Fruit fly (Drosophila melanogaster) whole organism, embryonic: ENCODE measurements around the gene Dsp1.

Experiments used
- CG10147 ChIP-seq: fragments of 200-800 bp; sonication (Bioruptor generic); optimal IDR thresholded peaks from 2 replicates; lab custom pipeline; 2019; ENCODE audit warnings: missing biosample characterization, mild to moderate bottlenecking, missing genetic modification characterization, moderate library complexity
- CG10267 ChIP-seq: fragments of 200-800 bp; sonication (Bioruptor generic); optimal IDR thresholded peaks from 2 replicates; lab custom pipeline; 2018; ENCODE audit warnings: missing biosample characterization, mild to moderate bottlenecking, missing genetic modification characterization, moderate library complexity
- CG10274 ChIP-seq: fragments of 200-800 bp; sonication (Bioruptor generic); optimal IDR thresholded peaks from 3 replicates; lab custom pipeline; 2017; ENCODE audit warnings: missing biosample characterization, mild to moderate bottlenecking, missing genetic modification characterization
- CG13287 ChIP-seq: fragments of 200-800 bp; sonication (Bioruptor generic); IDR thresholded peaks from 2 replicates; pipeline ENCODE4 v1.3.6; 2022; ENCODE audit warnings: missing biosample characterization, missing genetic modification characterization; ENCODE audit not compliant: partially characterized antibody
- CG13775 ChIP-seq: fragments of 200-800 bp; sonication (Bioruptor generic); optimal IDR thresholded peaks from 3 replicates; lab custom pipeline; 2017; ENCODE audit warnings: missing biosample characterization, mild to moderate bottlenecking, missing genetic modification characterization
- CG1602 ChIP-seq: fragments of 200-800 bp; sonication (Bioruptor generic); optimal IDR thresholded peaks from 3 replicates; lab custom pipeline; 2016; ENCODE audit warnings: missing biosample characterization, missing genetic modification characterization
- CG17361 ChIP-seq: fragments of 200-800 bp; sonication (Bioruptor generic); IDR thresholded peaks from 3 replicates; pipeline ENCODE4 v1.3.6; 2022; ENCODE audit warnings: missing biosample characterization, missing genetic modification characterization
- CG17385 ChIP-seq: fragments of 200-800 bp; sonication (Bioruptor generic); optimal IDR thresholded peaks from 3 replicates; lab custom pipeline; 2018; ENCODE audit warnings: missing biosample characterization, mild to moderate bottlenecking, missing genetic modification characterization
- CG17829 ChIP-seq: fragments of 200-800 bp; optimal IDR thresholded peaks from 2 replicates; lab custom pipeline; 2019; ENCODE audit warnings: missing biosample characterization, mild to moderate bottlenecking, missing genetic modification characterization, moderate library complexity
- CG2889 ChIP-seq: fragments of 200-800 bp; sonication (Bioruptor generic); IDR thresholded peaks from 3 replicates; pipeline ENCODE4 v1.3.6; 2022; ENCODE audit warnings: missing biosample characterization, missing genetic modification characterization
- CG3407 ChIP-seq: fragments of 200-800 bp; sonication (Bioruptor generic); optimal IDR thresholded peaks from 2 replicates; lab custom pipeline; 2018; ENCODE audit warnings: missing biosample characterization, mild to moderate bottlenecking, missing genetic modification characterization
- CG3847 ChIP-seq: fragments of 200-800 bp; sonication (Bioruptor generic); IDR thresholded peaks from 2 replicates; pipeline ENCODE4 v1.3.6; 2022; ENCODE audit warnings: missing biosample characterization, missing genetic modification characterization
- CG42726 ChIP-seq: fragments of 200-800 bp; sonication (Bioruptor generic); IDR thresholded peaks from 2 replicates; pipeline ENCODE4 v1.3.6; 2022; ENCODE audit warnings: missing biosample characterization, missing genetic modification characterization; ENCODE audit not compliant: partially characterized antibody
- CG43689 ChIP-seq: fragments of 200-800 bp; sonication (Bioruptor generic); IDR thresholded peaks from 2 replicates; pipeline ENCODE4 v1.3.6; 2022; ENCODE audit warnings: missing biosample characterization, missing genetic modification characterization
- CG6175 ChIP-seq: fragments of 200-800 bp; sonication (Bioruptor generic); IDR thresholded peaks from 3 replicates; pipeline ENCODE4 v1.3.6; 2022; ENCODE audit warnings: missing biosample characterization, missing genetic modification characterization
- CG6765 ChIP-seq: fragments of 200-800 bp; sonication (Bioruptor generic); optimal IDR thresholded peaks from 3 replicates; lab custom pipeline; 2017; ENCODE audit warnings: missing biosample characterization, mild to moderate bottlenecking, missing genetic modification characterization
- CG7271 ChIP-seq: fragments of 200-800 bp; sonication (Bioruptor generic); optimal IDR thresholded peaks from 2 replicates; lab custom pipeline; 2018; ENCODE audit warnings: missing biosample characterization, mild to moderate bottlenecking, missing genetic modification characterization, moderate library complexity
- CG7372 ChIP-seq: fragments of 200-800 bp; sonication (Bioruptor generic); IDR thresholded peaks from 2 replicates; pipeline ENCODE4 v1.3.6; 2022; ENCODE audit warnings: missing biosample characterization, missing genetic modification characterization
- CG8089 ChIP-seq: fragments of 200-800 bp; sonication (Bioruptor generic); optimal IDR thresholded peaks from 3 replicates; lab custom pipeline; 2016; ENCODE audit warnings: missing biosample characterization, missing genetic modification characterization
- CG8281 ChIP-seq: fragments of 200-800 bp; sonication (Bioruptor generic); optimal IDR thresholded peaks from 2 replicates; lab custom pipeline; 2018; ENCODE audit warnings: missing biosample characterization, mild to moderate bottlenecking, missing genetic modification characterization, moderate library complexity
- CG8290 ChIP-seq, 3 experiments: fragments of 200-800 bp; sonication (Bioruptor generic); optimal IDR thresholded peaks; 2 replicates each; lab custom pipeline; 2016 to 2019; ENCODE audit warnings: missing biosample characterization in 3 of 3, missing genetic modification characterization in 3 of 3, mild to moderate bottlenecking in 2 of 3, moderate library complexity in 1 of 3
- CG9437 ChIP-seq: fragments of 200-800 bp; sonication (Bioruptor generic); optimal IDR thresholded peaks from 2 replicates; lab custom pipeline; 2018; ENCODE audit warnings: missing biosample characterization, mild to moderate bottlenecking, missing genetic modification characterization
- CG9609 ChIP-seq: fragments of 200-800 bp; sonication (Bioruptor generic); optimal IDR thresholded peaks from 3 replicates; lab custom pipeline; 2016; ENCODE audit warnings: missing biosample characterization, missing genetic modification characterization
- D19A ChIP-seq: fragments of 200-800 bp; optimal IDR thresholded peaks from 3 replicates; lab custom pipeline; 2019; ENCODE audit warnings: missing biosample characterization, mild to moderate bottlenecking, missing genetic modification characterization, moderate library complexity
- Ets65A ChIP-seq: fragments of 200-800 bp; sonication (Bioruptor generic); peaks from one replicate; lab custom pipeline; 2016; ENCODE audit warnings: missing biosample characterization, missing genetic modification characterization
- Hey ChIP-seq: fragments of 200-800 bp; sonication (Bioruptor generic); optimal IDR thresholded peaks from 3 replicates; lab custom pipeline; 2018; ENCODE audit warnings: missing biosample characterization, mild to moderate bottlenecking, missing genetic modification characterization
- NFAT ChIP-seq: fragments of 200-800 bp; sonication (Bioruptor generic); IDR thresholded peaks from 2 replicates; pipeline ENCODE4 v1.3.6; 2022; ENCODE audit warnings: missing biosample characterization, missing genetic modification characterization
- Nf-YC ChIP-seq: fragments of 200-800 bp; optimal IDR thresholded peaks from 3 replicates; lab custom pipeline; 2019; ENCODE audit warnings: missing biosample characterization, mild to moderate bottlenecking, missing genetic modification characterization, moderate library complexity
- NfI ChIP-seq: fragments of 200-800 bp; sonication (Bioruptor generic); optimal IDR thresholded peaks from 3 replicates; lab custom pipeline; 2018; ENCODE audit warnings: missing biosample characterization, mild to moderate bottlenecking, missing genetic modification characterization, moderate library complexity
- Ptx1 ChIP-seq: fragments of 200-800 bp; sonication (Bioruptor generic); IDR thresholded peaks from 2 replicates; pipeline ENCODE4 v1.3.6; 2022; ENCODE audit warnings: missing biosample characterization, missing genetic modification characterization
- Side ChIP-seq: fragments of 200-800 bp; sonication (Bioruptor generic); optimal IDR thresholded peaks from 2 replicates; lab custom pipeline; 2016; ENCODE audit warnings: missing biosample characterization, missing genetic modification characterization
- TFAM ChIP-seq: fragments of 200-800 bp; sonication (Bioruptor generic); optimal IDR thresholded peaks from 2 replicates; lab custom pipeline; 2017; ENCODE audit warnings: missing biosample characterization, missing genetic modification characterization, inconsistent platforms
- Tbp ChIP-seq: fragments of >200 bp; optimal IDR thresholded peaks from 2 replicates; lab custom pipeline; 2018; ENCODE audit warnings: missing biosample characterization, missing genetic modification characterization
- ab ChIP-seq: fragments of 200-800 bp; sonication (Bioruptor generic); optimal IDR thresholded peaks from 2 replicates; lab custom pipeline; 2016; ENCODE audit warnings: missing biosample characterization, missing genetic modification characterization
- cwo ChIP-seq: fragments of 200-800 bp; sonication (Bioruptor generic); optimal IDR thresholded peaks from 3 replicates; lab custom pipeline; 2017; ENCODE audit warnings: missing biosample characterization, missing genetic modification characterization, mild to moderate bottlenecking, moderate library complexity, missing genetic modification reagents
- dati ChIP-seq: fragments of 200-800 bp; sonication (Bioruptor generic); IDR thresholded peaks from 2 replicates; pipeline ENCODE4 v1.3.6; 2022; ENCODE audit warnings: missing biosample characterization, missing genetic modification characterization
- dmrt11E ChIP-seq: fragments of 200-800 bp; sonication (Bioruptor generic); optimal IDR thresholded peaks from 3 replicates; lab custom pipeline; 2018; ENCODE audit warnings: missing biosample characterization, mild to moderate bottlenecking, missing genetic modification characterization, moderate library complexity
- ewg ChIP-seq: fragments of 200-800 bp; sonication (Bioruptor generic); optimal IDR thresholded peaks from 3 replicates; lab custom pipeline; 2017; ENCODE audit warnings: mild to moderate bottlenecking, missing biosample characterization, missing genetic modification reagents, missing genetic modification characterization
- hb ChIP-seq: fragments of 200-800 bp; sonication (Bioruptor generic); IDR thresholded peaks from 3 replicates; pipeline ENCODE4 v1.3.6; 2022; ENCODE audit warnings: missing biosample characterization, missing genetic modification characterization; ENCODE audit not compliant: partially characterized antibody
- lola ChIP-seq, 3 experiments: fragments of >200 bp in 2 of 3; fragments of 200-800 bp in 1 of 3; sonication (Bioruptor generic) in 1 of 3; optimal IDR thresholded peaks; 2 replicates each; lab custom pipeline; 2017 to 2019; ENCODE audit warnings: missing biosample characterization in 3 of 3, missing genetic modification characterization in 3 of 3, mild to moderate bottlenecking in 1 of 3, moderate library complexity in 1 of 3
- mld ChIP-seq: fragments of 200-800 bp; sonication (Bioruptor generic); IDR thresholded peaks from 3 replicates; pipeline ENCODE4 v1.3.6; 2022; ENCODE audit warnings: missing biosample characterization, missing genetic modification characterization; ENCODE audit not compliant: partially characterized antibody
- nau ChIP-seq: fragments of 200-800 bp; sonication (Bioruptor generic); optimal IDR thresholded peaks from 3 replicates; lab custom pipeline; 2017; ENCODE audit warnings: missing biosample characterization, mild to moderate bottlenecking, missing genetic modification characterization, missing genetic modification reagents
- nerfin-1 ChIP-seq: fragments of 200-800 bp; sonication (Bioruptor generic); optimal IDR thresholded peaks from 3 replicates; lab custom pipeline; 2019; ENCODE audit warnings: missing biosample characterization, mild to moderate bottlenecking, missing genetic modification characterization, moderate library complexity
- pan ChIP-seq, 4 experiments: fragments of >200 bp in 3 of 4; fragments of 200-800 bp in 1 of 4; sonication (Bioruptor generic) in 1 of 4; optimal IDR thresholded peaks in 3 of 4; IDR thresholded peaks in 1 of 4; 2 replicates each; pipeline versions ENCODE4 v1.3.6 to Lab custom; 2017 to 2022; ENCODE audit warnings: missing biosample characterization in 2 of 4, missing genetic modification characterization in 2 of 4, mixed read lengths in 1 of 4
- pnt ChIP-seq: fragments of 200-800 bp; sonication (Bioruptor generic); optimal IDR thresholded peaks from 3 replicates; lab custom pipeline; 2016; ENCODE audit warnings: missing biosample characterization, missing genetic modification characterization
- sens ChIP-seq: fragments of 200-800 bp; sonication (Bioruptor generic); peaks from one replicate; lab custom pipeline; 2016; ENCODE audit warnings: missing biosample characterization, missing genetic modification characterization
- slou ChIP-seq: fragments of 200-800 bp; sonication (Bioruptor generic); optimal IDR thresholded peaks from 3 replicates; lab custom pipeline; 2016; ENCODE audit warnings: missing biosample characterization, missing genetic modification characterization
- twi ChIP-seq: fragments of 200-800 bp; optimal IDR thresholded peaks from 2 replicates; lab custom pipeline; 2019; ENCODE audit warnings: missing biosample characterization, mild to moderate bottlenecking, missing genetic modification characterization, moderate library complexity

Gene Dsp1

DNA sequence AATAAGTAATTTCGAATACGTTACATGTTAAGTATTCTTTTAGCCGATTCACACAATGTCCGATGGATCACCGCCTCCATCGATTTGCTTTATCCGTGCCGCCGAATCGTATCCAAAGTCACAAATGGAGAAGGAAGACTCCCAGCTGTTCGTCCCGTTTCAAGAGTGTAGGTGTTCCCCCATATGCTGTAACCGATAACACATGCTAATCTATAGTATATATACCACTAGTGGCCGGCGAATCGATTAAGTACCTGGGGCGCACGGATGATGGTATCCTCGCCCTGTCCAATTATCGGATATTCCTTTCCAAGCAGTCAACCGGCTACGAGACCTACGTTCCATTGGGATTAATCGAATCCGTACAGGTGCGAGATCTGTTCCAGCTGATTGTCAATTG is 35.8 kb upstream of the Dsp1 start, which contains the start of gene ERp44:
TSS of gene ERp44 (minus strand) at position 101 of the 400 bp plus-strand sequence.
- no peak for TF ChIP-seq ewg
- TF ChIP-seq CG8281 (tag; lab: Kevin White, UChicago): no peak
- no peak for TF ChIP-seq NfI (GFP tag; lab: Kevin White, UChicago)
- no peak for TF ChIP-seq lola (GFP tag; optimal IDR thresholded peaks at IDR 0.05; lab: Kevin White, UChicago)

DNA sequence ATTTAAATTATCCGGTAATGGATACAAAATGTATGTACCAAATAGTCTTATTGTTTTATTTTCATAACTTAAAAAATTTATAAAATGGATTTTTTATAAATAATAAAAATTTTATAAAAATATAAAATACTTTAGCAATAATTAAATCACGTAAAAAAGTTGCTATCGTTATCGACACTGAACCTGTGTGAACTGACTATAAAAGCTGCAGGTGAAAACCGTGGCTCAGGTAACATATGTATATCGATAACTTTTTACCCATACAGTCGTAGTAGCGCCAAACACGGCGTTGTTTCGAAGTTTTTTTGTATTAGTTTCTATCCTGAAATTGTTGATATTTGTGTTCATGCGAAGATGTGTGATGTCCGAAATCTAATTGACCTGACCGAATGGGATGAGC is 29.8 kb upstream of the Dsp1 start, which contains the start of gene CG3679:
TSS of gene CG3679 (plus strand) at position 235 of the 400 bp plus-strand sequence.
- no peak for TF ChIP-seq NFAT (GFP tag; lab: Robert Waterston, UW)
- TF ChIP-seq CG42726 (GFP tag; lab: Robert Waterston, UW): no peak
- peak; percentile 55; the same call in 2 of the 3 replicates for TF ChIP-seq hb (GFP tag; lab: Robert Waterston, UW)
- no peak for TF ChIP-seq ab (GFP tag; lab: Kevin White, UChicago)
- no peak for TF ChIP-seq TFAM (GFP tag; lab: Kevin White, UChicago)
- no peak for TF ChIP-seq sens (GFP tag; lab: Kevin White, UChicago)
- TF ChIP-seq Ets65A (GFP tag; lab: Kevin White, UChicago): no peak
- TF ChIP-seq Ptx1 (GFP tag; lab: Robert Waterston, UW): no peak
- no peak for TF ChIP-seq CG43689
- no peak for TF ChIP-seq CG2889
- TF ChIP-seq D19A (tag; lab: Kevin White, UChicago): no peak
- TF ChIP-seq dmrt11E: no peak
- TF ChIP-seq CG1602 (GFP tag; lab: Kevin White, UChicago): no peak
- TF ChIP-seq CG17385: no peak
- no peak for TF ChIP-seq CG17829 (tag; lab: Kevin White, UChicago)
- no peak for TF ChIP-seq pnt (GFP tag; lab: Kevin White, UChicago)
- TF ChIP-seq CG3407 (GFP tag; lab: Kevin White, UChicago): no peak
- no peak for TF ChIP-seq dati
- TF ChIP-seq pan (optimal IDR thresholded peaks at IDR 0.05; lab: Kevin White, UChicago): no peak
- no peak for TF ChIP-seq pan (GFP tag; optimal IDR thresholded peaks at IDR 0.05 in 1 of 2, IDR thresholded peaks at IDR 0.05 in 1 of 2)
- TF ChIP-seq Hey (tag; lab: Kevin White, UChicago): no peak
- TF ChIP-seq mld (GFP tag; lab: Robert Waterston, UW): peak; percentile 65; the same call in 1 of the 3 replicates
- TF ChIP-seq CG8089 (GFP tag; lab: Kevin White, UChicago): no peak
- no peak for TF ChIP-seq CG6175 (GFP tag; lab: Robert Waterston, UW)
- TF ChIP-seq CG3847 (GFP tag; lab: Robert Waterston, UW): no peak
- no peak for TF ChIP-seq nau (GFP tag; lab: Kevin White, UChicago)
- TF ChIP-seq CG10274 (GFP tag; lab: Kevin White, UChicago): no peak
- no peak for TF ChIP-seq CG7271 (tag; lab: Kevin White, UChicago)
- no peak for TF ChIP-seq cwo (GFP tag; lab: Kevin White, UChicago)
- TF ChIP-seq Nf-YC (tag; lab: Kevin White, UChicago): no peak
- peak; percentile 29 for TF ChIP-seq CG10267 (tag; lab: Kevin White, UChicago)
- TF ChIP-seq Tbp (GFP tag; lab: Kevin White, UChicago): no peak
- TF ChIP-seq CG9609 (GFP tag; lab: Kevin White, UChicago): no peak
- no peak for TF ChIP-seq nerfin-1 (tag; lab: Kevin White, UChicago)
- no peak for TF ChIP-seq Side (GFP tag; lab: Kevin White, UChicago)
- no peak for TF ChIP-seq CG13775 (GFP tag; lab: Kevin White, UChicago)
- no peak for TF ChIP-seq CG6765 (GFP tag; lab: Kevin White, UChicago)
- TF ChIP-seq twi (tag; lab: Kevin White, UChicago): no peak
- no peak for TF ChIP-seq CG9437
- no peak for TF ChIP-seq CG7372 (GFP tag; lab: Robert Waterston, UW)
- peak; percentile 74 for TF ChIP-seq CG13287
- no peak for TF ChIP-seq CG17361 (GFP tag; lab: Robert Waterston, UW)
- TF ChIP-seq CG8290 (GFP tag; optimal IDR thresholded peaks at IDR 0.05; lab: Kevin White, UChicago): no peak
- no peak for TF ChIP-seq CG8290 (tag; optimal IDR thresholded peaks at IDR 0.05; lab: Kevin White, UChicago)
- no peak for TF ChIP-seq CG10147 (GFP tag; lab: Kevin White, UChicago)
- TF ChIP-seq slou (GFP tag; lab: Kevin White, UChicago): no peak
